Fruit fly (Drosophila melanogaster): ENCODE results near the gene CheA84a.
A peak's percentile ranks its signal among the peaks of the same experiment; 100 is the strongest.

The CheA84a gene

DNA sequence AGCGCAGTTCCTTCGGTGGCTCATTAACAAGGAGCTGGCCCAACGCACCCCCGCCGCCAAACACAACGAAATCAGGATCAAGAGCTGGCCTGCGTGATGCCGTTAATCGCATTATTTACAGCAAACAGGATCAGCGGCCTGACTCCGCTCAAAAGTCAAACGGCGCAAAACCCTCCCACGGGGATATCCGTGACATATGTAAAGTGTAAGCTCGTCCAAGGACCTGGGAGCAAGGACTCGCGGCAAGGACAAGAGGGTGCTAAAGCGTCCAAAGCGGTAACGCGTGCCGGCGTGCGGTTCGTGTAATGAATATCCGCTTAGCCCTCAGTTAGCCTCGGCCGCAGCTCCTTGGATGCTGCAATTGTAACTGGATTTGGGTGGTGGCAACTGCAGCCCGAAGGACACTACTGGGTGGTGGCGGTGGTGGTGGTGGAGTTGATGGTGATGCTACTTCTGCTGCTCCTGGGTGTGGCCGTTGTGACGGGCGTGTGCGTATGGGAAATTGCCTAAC is 20.9 kb upstream of the CheA84a start:
- TF ChIP-seq CG1620 (GFP tag; optimal IDR thresholded peaks at IDR 0.05) (no peak), cic (GFP tag; optimal IDR thresholded peaks at IDR 0.05) (no peak), CG12768 (GFP tag; optimal IDR thresholded peaks at IDR 0.05) (no peak), CG7045 (GFP tag; optimal IDR thresholded peaks at IDR 0.05) (no peak)

DNA sequence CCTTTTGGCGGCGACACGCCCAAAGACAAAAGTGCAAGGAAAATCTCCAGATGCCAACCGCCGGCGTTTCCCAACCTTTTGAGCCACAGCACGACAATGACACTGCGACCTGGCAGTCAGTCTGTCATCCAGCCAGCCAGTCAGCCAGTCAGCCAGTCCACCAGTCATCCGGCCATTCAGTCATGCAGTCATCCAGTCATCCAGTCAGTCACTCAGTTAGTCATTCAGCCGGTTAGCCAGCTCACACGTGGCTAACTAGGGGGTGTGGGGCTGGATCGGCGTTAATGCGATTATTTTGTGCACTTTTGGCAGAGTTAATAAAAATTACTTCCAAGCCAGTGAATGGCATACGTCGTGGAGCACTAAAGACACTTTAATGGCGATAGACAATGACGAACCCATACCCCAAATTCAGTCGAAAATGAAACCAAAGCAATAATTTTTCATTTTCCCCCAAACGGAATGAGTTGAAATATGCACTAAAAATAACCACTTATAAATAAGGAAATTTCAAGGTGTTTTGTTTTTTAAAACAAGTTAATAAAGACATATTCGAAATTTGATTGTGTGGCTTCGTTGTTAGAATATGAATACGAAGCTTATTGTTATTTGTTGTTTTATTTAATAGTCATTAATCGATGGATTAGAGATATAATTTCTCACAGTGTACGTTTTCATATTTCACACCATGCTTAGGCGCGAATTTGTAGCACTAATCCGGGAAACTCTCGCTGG is 20.3 kb upstream of the CheA84a start:
- TF ChIP-seq CG7045 (GFP tag; optimal IDR thresholded peaks at IDR 0.05) = no peak
- TF ChIP-seq ovo (GFP tag; optimal IDR thresholded peaks at IDR 0.05) = no peak
- no peak for TF ChIP-seq bab1 (GFP tag; optimal IDR thresholded peaks at IDR 0.05)
- no peak for TF ChIP-seq CG5204 (GFP tag; optimal IDR thresholded peaks at IDR 0.05)
- no peak for TF ChIP-seq pad (GFP tag; optimal IDR thresholded peaks at IDR 0.05)
- TF ChIP-seq cnc (optimal IDR thresholded peaks at IDR 0.05) = no peak
- TF ChIP-seq CG7101 (tag; optimal IDR thresholded peaks at IDR 0.05) = no peak
- TF ChIP-seq Hr96 (GFP tag; optimal IDR thresholded peaks at IDR 0.05) = no peak
- no peak for TF ChIP-seq Mnt (GFP tag; optimal IDR thresholded peaks at IDR 0.05)

DNA sequence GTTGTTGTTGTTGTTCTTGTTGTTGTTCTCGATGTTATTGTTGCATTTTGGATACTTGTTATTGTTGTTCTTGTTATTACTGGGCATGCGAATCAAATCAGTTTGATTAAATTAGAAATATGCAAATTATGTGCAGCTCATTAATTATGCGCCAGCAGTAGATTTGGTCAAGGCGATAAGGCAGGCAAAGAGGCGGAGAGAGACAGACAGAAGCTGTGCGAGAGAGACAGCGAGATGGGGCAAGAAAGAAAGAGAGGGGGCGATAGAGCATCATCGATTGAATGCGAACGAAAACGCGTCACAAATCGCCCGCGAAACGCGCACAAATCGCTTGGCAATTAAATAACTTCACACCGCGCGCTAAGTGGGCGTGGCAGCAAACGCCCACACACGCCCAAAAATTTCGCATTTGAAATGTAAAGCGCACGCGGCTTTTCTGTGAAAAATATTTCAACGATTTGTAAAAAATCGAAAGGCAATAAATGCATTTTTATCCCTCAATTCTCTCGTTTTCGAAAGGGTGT is 18.5 kb upstream of the CheA84a start:
- no peak for TF ChIP-seq CG33017 (tag; optimal IDR thresholded peaks at IDR 0.05)

DNA sequence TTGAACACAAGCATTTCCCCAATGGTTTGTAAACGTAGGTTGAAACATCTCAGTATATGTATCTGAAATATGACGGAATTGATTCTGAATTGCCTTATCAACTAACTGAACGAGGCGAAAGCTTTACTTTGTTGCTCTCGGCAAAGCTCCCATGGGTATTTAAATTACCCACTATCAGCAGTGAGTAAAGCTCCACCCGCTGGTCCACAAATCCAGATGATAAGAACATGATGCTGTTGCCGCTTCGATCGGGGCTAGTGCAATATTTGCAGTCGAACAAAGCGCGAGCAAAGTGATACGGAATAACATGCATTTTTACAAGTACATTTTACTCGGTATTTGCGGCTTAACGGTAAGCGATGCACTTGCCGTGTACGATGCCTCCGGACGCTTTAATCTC is 15.3 kb upstream of the CheA84a start, which contains the start of gene CG18249:
CG18249 (plus strand) TSS at position 256 of the 400 bp plus-strand sequence.
- TF ChIP-seq CG11617 (GFP tag; optimal IDR thresholded peaks at IDR 0.05) (no peak), cic (GFP tag; optimal IDR thresholded peaks at IDR 0.05) (peak; percentile 85), CG7101 (tag; optimal IDR thresholded peaks at IDR 0.05) (no peak), CG7045 (GFP tag; optimal IDR thresholded peaks at IDR 0.05) (no peak), pad (GFP tag; optimal IDR thresholded peaks at IDR 0.05) (peak; percentile 4)

DNA sequence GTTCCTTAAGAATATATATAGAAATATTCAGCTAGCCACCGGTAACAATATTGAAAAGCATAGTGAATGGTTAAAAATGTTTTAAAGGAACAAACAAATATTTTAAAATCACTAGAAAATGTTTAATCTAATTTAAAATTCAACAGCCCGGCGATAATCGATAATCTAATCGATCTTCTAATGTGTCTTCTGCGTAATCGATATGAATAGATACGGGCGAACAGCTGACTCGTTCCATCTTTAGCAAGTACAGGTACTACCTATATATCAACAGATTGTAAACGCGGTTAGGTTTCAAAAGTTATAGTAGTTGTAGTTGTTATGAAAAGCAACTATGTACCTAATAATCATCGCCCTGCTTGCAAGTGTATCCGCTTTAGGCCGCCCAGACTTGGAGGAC is 13.1 kb upstream of the CheA84a start, which contains the start of gene CG7800:
CG7800 (plus strand) TSS at position 231 of the 400 bp plus-strand sequence.
- no peak for TF ChIP-seq CG12768 (GFP tag; optimal IDR thresholded peaks at IDR 0.05)
- TF ChIP-seq tj (GFP tag; optimal IDR thresholded peaks at IDR 0.05) = no peak
- no peak for TF ChIP-seq CG11617 (GFP tag; optimal IDR thresholded peaks at IDR 0.05)

DNA sequence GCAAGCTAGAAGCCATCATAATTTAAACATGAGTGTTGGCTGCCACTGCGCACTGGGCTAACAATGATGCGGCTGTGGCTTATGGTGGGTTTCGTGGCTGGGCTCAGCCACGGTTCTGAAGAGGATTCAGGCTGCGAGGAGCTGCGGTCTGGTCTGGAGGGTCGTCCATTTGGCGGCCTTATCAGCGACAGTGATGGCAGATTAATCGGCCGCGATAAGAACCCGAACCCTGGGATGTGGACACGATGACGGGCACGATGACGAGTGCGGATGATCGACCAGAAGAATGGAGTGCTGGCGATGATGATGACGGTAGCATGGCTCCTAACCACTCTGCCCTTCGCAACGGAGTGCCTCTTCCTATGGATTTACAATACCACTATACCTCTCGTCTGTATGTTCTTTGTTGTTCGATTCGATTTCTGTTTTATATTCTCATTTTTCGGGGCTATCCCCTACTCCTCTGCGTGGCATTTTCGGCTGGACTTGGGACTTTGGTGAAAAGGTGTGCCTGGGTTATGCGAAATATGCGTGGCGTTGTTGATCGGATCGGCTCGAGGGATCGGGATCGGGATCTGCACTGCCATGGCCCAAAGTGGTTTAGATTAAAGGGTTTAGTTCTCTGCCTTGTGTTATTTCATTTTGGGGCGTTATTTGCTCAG is 11.0 kb upstream of the CheA84a start:
- TF ChIP-seq ovo (GFP tag; optimal IDR thresholded peaks at IDR 0.05) = no peak
- TF ChIP-seq CG11617 (GFP tag; optimal IDR thresholded peaks at IDR 0.05) = no peak
- no peak for TF ChIP-seq Mnt (GFP tag; optimal IDR thresholded peaks at IDR 0.05)

DNA sequence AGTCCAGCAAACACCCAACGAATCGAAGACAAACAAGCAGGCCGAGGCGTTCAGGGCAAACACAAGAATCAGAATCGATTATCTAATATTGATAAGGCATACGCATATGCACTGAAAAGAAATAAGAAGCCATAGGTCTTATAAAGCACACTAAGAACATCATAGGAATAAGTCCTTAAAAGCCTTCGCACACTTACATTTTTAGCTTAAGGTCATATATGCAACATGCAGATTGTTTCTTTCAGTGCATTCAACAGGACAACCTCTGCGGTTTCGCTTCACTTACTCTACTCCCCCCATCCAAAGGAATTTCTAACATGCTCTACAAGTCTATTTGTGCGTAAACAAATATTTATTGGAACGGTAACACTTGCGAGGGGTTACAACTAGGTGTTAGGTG is 8.0 kb upstream of the CheA84a start:
- TF ChIP-seq cic (GFP tag; optimal IDR thresholded peaks at IDR 0.05) (no peak), pad (GFP tag; optimal IDR thresholded peaks at IDR 0.05) (no peak), CG33017 (tag; optimal IDR thresholded peaks at IDR 0.05) (no peak), CG12768 (GFP tag; optimal IDR thresholded peaks at IDR 0.05) (no peak), toe (GFP tag; optimal IDR thresholded peaks at IDR 0.05) (no peak)

DNA sequence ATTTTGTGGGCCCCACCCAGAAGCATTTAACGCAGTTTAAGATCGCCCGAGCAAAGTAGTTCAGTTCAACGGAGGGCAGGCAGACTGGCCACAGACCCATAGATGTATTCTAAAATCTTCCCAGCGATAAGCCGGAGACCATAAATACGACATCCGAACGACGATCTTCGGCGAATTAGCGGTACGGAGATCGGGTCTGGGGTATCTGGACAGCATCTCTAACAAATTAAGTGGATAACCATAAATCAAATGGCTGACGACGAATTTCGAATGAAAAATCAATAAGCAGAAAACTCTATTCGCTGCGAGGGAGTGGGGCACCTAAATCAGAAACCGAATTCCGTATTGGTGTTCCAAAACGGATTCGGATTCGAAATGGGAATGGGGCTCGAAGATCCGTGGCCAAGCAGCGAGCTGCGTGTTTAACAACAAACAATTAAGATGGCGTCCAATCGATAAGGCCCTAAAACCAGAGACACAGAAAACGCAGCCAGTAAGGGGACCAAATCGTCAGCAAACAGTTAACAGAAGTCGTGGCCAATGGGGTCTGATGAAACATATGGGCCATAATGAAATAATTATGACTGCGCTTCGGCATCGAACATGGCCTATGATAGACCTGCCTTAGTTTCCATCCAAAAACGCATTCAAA is 6.3 kb upstream of the CheA84a start:
- TF ChIP-seq CG7045 (GFP tag; optimal IDR thresholded peaks at IDR 0.05) (no peak), CG14711 (tag; optimal IDR thresholded peaks at IDR 0.05) (no peak), Crg-1 (GFP tag; optimal IDR thresholded peaks at IDR 0.05) (no peak), CG11617 (GFP tag; optimal IDR thresholded peaks at IDR 0.05) (no peak), CG1620 (GFP tag; optimal IDR thresholded peaks at IDR 0.05) (no peak), CG12768 (GFP tag; optimal IDR thresholded peaks at IDR 0.05) (no peak), Hr96 (GFP tag; optimal IDR thresholded peaks at IDR 0.05) (no peak), pad (GFP tag; optimal IDR thresholded peaks at IDR 0.05) (no peak), Clk (GFP tag; optimal IDR thresholded peaks at IDR 0.05) (no peak), CG7101 (tag; optimal IDR thresholded peaks at IDR 0.05) (no peak), CG33017 (tag; optimal IDR thresholded peaks at IDR 0.05) (no peak), cnc (optimal IDR thresholded peaks at IDR 0.05) (no peak), bab1 (GFP tag; optimal IDR thresholded peaks at IDR 0.05) (no peak), kay (GFP tag; ENCODE audit: borderline replicate concordance) (no peak), cic (GFP tag; optimal IDR thresholded peaks at IDR 0.05) (no peak), ovo (GFP tag; optimal IDR thresholded peaks at IDR 0.05) (no peak), CG5204 (GFP tag; optimal IDR thresholded peaks at IDR 0.05) (no peak), tj (GFP tag; optimal IDR thresholded peaks at IDR 0.05) (no peak), toe (GFP tag; optimal IDR thresholded peaks at IDR 0.05) (no peak)

Data from whole organism, adult.